Fruit fly (Drosophila melanogaster): ENCODE results near the gene hwt.

hwt gene

DNA sequence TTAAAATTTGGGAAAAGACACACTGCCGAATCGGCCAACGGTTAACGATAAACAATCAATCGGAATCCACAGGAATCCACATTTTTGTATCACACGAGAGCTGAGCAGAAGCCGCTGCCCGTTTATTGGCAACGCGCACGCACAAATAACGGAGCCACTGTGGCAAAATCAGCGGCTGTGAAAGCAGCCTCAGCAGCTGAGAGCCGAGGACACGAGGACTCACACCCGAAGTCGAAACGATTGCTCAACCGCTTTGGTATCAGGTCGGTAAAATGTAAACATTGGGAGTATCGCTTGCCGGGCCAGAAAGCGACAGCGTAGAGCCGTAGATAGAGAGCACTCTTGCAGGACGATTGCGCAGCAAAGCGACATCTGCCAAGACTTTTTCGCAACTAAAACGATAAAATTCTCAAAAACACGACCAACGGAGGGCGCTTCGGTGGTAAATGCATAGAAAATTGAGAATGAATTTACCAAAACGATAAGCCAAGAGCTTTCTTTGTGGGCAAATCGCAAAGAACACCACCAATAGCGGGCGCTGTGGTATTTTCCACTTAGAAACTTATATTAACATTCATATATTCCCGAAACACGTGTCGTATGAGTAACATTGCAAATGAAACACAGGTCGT is at the start of gene hwt:
Gene hwt (minus strand): TSS at position 161 of the 632 bp plus-strand sequence.
- no peak for TF ChIP-seq CG17801 (GFP tag; optimal IDR thresholded peaks at IDR 0.05; ENCODE audit: partially characterized antibody)

DNA sequence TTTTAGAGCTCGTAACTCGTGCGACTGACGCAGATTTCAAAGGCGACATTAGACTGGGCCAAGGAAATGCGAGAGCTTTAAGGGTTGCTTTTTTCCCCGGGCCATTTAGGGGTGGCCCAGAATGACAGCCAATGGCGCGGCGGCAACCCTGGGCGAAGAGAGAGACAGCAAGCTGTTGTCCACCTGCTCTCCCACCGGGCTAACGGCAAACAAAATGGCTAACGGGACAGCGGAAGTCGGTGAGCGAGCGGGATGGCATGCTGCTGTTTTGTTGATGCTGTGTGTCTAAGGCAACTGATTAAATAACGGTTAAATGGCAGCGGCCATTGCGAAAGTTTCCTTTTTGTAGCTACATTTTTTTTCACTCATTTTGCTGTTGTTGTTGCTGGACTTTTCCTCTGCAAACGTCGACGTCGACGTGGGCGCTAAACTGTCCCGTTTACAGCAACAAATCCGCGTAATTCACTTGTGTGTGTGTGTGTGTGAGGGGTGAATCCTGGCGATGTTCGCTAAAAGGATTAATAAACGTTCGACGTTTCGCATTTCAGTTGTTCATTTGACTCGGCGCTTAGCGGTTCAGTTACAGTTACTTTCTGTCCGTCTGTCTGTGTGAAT is 47.6 kb upstream of the hwt start, which contains the start of gene CG11085:
Gene CG11085 (plus strand): TSS at position 565 of the 615 bp plus-strand sequence.
- TF ChIP-seq CG17801 (GFP tag; optimal IDR thresholded peaks at IDR 0.05; ENCODE audit: partially characterized antibody), result no peak

DNA sequence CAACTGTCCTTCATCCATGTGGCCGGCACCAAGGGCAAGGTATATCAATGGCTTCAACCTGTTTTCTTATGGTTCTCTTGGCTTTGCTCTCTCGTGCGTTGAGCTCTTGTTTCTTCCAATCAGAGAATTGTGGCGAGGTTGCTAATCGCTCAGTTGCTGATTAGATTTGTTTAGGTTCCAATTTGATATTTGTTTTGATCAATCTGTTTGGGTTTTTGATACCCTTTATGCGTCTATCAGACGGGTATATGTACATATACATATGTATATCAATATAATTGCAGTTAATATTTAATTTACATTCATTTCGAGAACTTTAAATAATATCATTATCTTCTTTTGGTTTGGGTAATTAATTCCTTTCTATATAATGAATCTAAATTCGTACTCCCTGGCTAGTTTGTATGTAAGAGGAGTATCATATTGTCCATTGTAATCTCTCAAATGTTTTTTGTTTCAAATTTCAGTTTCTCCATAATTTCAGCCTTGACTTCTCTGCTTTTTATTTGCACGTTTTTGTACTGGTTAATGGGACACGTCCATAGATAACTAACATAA is 45.1 kb upstream of the hwt start:
- no peak for TF ChIP-seq CG17801 (GFP tag; optimal IDR thresholded peaks at IDR 0.05; ENCODE audit: partially characterized antibody)

dm6 chrX:12611536-12612458 is 43.5 kb upstream of the hwt start, which contains the start of the genes CG1463 and Fpgs1:
Gene CG1463 (minus strand): TSS chrX:12611667.
Gene Fpgs1 (plus strand): TSS chrX:12611867.
- peak; percentile 58 for TF ChIP-seq CG17801 (GFP tag; optimal IDR thresholded peaks at IDR 0.05; ENCODE audit: partially characterized antibody)

DNA sequence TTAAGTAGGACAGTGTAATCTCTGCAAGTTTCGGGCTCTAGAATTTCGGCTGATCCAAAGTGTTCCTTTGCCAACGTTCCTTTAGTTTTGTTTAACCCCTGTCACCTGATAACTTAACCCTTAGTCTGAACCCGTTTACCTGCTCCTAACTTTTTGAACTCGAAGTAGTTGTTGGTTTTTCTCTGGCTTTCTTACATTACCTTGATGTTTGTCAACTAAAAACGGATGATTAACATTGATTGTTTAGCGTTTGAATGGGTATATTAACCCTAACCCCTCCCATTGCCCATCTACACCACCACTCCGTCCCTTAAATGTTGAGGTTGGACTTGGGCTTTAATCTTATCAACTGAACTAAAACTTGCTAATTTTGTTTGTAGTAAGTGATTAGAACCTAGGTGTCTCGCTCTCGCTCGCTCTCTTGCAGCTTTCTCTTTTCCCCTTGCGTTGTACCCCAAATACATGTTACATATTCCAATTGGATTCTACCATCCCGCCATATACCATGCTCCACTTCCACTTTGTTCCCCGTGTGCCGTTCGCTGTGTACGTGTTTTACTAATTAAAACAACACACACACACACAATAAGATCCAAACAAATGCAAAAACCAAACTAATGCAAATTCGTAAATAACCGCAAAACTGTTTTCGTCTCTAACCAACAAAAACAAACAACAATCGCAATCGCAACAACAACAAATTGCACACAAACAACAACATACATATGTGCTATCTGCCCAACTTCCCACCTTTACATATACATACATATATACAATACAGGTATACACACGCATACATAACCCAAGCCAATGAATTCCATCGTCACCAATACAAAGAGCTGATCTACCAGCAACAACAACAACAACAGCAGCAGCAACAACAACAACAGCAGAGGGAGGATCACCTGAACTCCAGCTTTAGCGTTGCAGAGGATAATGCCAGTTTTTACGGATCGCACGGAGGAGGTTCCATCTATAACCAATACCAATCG is 32.8 kb upstream of the hwt start:
- no peak for TF ChIP-seq CG17801 (GFP tag; optimal IDR thresholded peaks at IDR 0.05; ENCODE audit: partially characterized antibody)

- TF ChIP-seq CG17801 (GFP tag; optimal IDR thresholded peaks at IDR 0.05; ENCODE audit: partially characterized antibody), result peak; percentile 93
These were observed 28.3 kb upstream of the hwt start for dm6 chrX:12596353-12597107.

- TF ChIP-seq CG17801 (GFP tag; optimal IDR thresholded peaks at IDR 0.05; ENCODE audit: partially characterized antibody), result no peak
These were observed 27.5 kb upstream of the hwt start, which contains the start of the genes CG1824 and Sec16 for dm6 chrX:12595610-12596336. Gene CG1824 (minus strand): TSS chrX:12595624. Gene Sec16 (plus strand): TSS chrX:12596047.

DNA sequence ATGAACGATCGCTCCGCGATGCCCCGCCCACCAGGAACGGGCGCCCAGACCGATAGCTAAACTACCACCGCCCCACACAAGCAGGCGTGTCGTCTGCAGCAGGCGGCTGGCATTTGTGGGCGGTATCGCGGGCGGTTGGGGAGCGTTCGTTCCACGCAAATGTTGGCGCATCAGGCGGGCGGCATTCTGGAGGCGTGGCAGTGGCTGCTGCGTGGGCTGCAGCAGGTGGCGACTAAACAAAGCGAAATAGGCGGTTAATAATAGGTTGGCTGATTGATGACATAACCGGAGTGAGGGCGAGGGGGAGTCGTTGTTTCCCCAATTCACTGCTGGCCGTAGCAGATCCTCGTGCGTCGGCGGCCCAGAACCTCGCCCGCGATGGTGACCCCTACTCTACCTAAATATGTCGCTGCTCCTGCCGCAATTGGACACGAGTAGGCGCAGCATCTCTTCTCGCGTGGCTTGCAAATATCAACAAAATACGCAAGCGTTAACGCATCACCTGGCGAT is 26.9 kb upstream of the hwt start:
- TF ChIP-seq CG17801 (GFP tag; optimal IDR thresholded peaks at IDR 0.05; ENCODE audit: partially characterized antibody), result no peak

DNA sequence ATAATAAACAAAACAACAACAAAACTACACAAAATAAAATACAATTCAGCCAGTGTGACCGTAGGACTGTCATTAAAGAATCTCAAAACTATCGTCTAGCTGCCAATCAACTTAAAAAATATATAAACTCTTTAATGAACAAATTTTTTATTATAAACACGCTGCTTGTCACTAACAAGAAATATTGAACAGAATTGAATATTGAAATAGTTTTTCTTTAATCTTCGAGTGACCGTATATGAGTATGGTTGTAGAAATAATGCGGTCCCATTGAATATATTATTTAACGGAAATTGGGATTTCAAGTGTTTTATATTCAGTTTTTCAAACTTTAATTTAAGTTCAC is 23.8 kb upstream of the hwt start, which contains the start of gene LIMK1:
Gene LIMK1 (minus strand): TSS at position 73 of the 346 bp plus-strand sequence.
- peak; percentile 14 for TF ChIP-seq CG17801 (GFP tag; optimal IDR thresholded peaks at IDR 0.05; ENCODE audit: partially characterized antibody)

DNA sequence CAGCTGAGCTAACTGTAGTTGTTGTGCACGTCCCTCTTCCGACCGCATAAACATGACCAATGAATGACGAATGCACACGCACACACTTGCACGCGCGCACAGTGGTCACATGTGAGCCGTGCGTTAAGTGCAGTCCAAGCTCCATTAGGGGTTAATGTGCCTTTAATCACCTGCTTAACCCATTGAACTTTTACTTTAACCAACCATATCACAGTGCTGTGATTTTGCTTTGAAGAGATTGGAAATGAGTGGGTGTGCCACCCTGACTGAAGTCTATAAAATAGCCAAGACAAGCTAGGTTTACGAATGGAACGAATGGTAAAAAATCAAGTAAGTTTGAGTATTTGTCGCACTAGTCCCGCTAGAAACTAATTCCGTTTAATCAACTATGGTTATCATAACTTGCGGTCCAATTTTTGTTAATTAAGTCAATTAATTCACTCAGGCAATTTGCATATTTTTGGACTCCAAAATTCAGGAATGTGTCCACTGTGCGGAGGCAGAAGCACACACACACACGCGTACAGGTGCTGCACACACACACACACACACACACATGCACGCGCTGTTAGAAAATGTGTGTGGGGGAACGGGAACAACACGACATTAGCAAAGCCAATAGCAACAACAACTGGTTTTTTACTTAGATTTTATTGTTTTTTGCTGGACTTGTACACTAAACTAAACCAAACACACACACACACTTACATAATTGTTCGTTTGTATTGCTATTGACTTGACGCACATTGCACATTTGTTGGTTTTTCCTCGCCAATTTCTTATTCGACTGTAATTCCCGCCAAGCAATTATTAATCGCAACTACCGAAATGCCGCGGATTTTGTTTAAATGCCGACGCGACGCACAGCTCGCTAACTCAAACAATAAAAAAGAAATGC is 23.2 kb upstream of the hwt start:
- peak; percentile 56 for TF ChIP-seq CG17801 (GFP tag; optimal IDR thresholded peaks at IDR 0.05; ENCODE audit: partially characterized antibody)

DNA sequence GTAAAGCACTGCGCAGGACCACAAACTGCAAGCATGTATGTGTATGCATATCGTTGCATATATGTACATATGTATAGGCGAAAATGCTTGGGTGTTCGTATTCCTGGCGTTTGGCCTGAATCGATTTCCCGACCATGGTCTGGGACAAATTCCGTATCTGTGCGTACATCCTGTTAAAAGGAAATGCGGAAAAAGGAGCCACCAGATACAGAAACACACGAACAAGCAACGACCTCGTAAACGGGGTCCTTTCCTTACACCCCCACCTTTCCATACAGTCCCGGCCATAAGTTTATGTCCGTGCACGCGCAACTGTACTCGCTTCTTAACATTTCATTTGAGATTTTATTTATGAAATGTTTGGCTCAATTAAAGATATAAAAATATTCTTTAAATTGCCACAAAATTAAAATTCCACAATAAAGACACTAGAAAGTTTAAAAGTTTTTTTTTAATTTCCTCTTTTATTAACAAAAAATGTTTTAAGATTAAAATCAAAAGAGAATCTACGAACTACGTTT is 15.7 kb upstream of the hwt start:
- no peak for TF ChIP-seq CG17801 (GFP tag; optimal IDR thresholded peaks at IDR 0.05; ENCODE audit: partially characterized antibody)
